Worm (Caenorhabditis elegans) whole organism, L4 larva: ENCODE data around the gene F54D8.6.

ENCODE experiments used
- daf-12 ChIP-seq: fragments of 150-350 bp; optimal IDR thresholded peaks from 2 replicates; lab custom pipeline; 2014; ENCODE audit warnings: missing biosample characterization, missing genetic modification reagents, missing genetic modification characterization
- dmd-9 ChIP-seq: fragments of 200-800 bp; sonication (Bioruptor generic); IDR thresholded peaks from 2 replicates; pipeline ENCODE4 v1.3.6; 2022; ENCODE audit warnings: missing genetic modification reagents, missing genetic modification characterization, missing compliant biosample characterization
- dpl-1 ChIP-seq: fragments of 150-350 bp; optimal IDR thresholded peaks from 2 replicates; lab custom pipeline; 2014; ENCODE audit warnings: missing biosample characterization, missing genetic modification reagents, missing genetic modification characterization
- nhr-237 ChIP-seq: sonication (generic microtip); optimal IDR thresholded peaks from 2 replicates; lab custom pipeline; 2017; ENCODE audit warnings: missing biosample characterization, missing genetic modification characterization
- nhr-41 ChIP-seq: fragments of 200-800 bp; sonication (Bioruptor generic); IDR thresholded peaks from 2 replicates; pipeline ENCODE4 v1.3.6; 2022; ENCODE audit warnings: missing genetic modification reagents, missing genetic modification characterization, missing compliant biosample characterization
- nhr-77 ChIP-seq: fragments of 150-350 bp; optimal IDR thresholded peaks from 2 replicates; lab custom pipeline; 2014; ENCODE audit warnings: missing biosample characterization, missing genetic modification characterization
- skn-1 ChIP-seq: fragments of 150-350 bp; optimal IDR thresholded peaks from 2 replicates; lab custom pipeline; 2014; ENCODE audit warnings: missing biosample characterization, missing genetic modification characterization
- snpc-4 ChIP-seq: fragments of 150-350 bp; optimal IDR thresholded peaks from 2 replicates; lab custom pipeline; 2014; ENCODE audit warnings: missing biosample characterization, missing genetic modification characterization
- unc-62 ChIP-seq, 3 experiments: fragments of 150-350 bp in 1 of 3; sonication (generic microtip); optimal IDR thresholded peaks in 2 of 3; peaks in 1 of 3; 1 replicate in 1 of 3; 2 replicates in 2 of 3; lab custom pipeline; 2014 to 2017; ENCODE audit warnings: missing biosample characterization in 3 of 3, missing genetic modification characterization in 3 of 3, missing genetic modification reagents in 3 of 3, missing genotype in 1 of 3
- zag-1 ChIP-seq: fragments of 150-350 bp; optimal IDR thresholded peaks from 2 replicates; lab custom pipeline; 2014; ENCODE audit warnings: missing biosample characterization, missing genetic modification characterization

- TF ChIP-seq nhr-41 (GFP tag; lab: Robert Waterston, UW) (no peak), unc-62 (GFP tag; optimal IDR thresholded peaks at IDR 0.05 in 1 of 2; lab: Kevin White, UChicago) (no peak), unc-62 (tag; optimal IDR thresholded peaks at IDR 0.05; lab: Kevin White, UChicago) (no peak), dpl-1 (peak; percentile 94), zag-1 (tag; lab: Kevin White, UChicago) (no peak), snpc-4 (tag; lab: Kevin White, UChicago) (no peak), nhr-77 (tag; lab: Kevin White, UChicago) (no peak), daf-12 (tag; lab: Kevin White, UChicago) (no peak), nhr-237 (tag; lab: Kevin White, UChicago) (no peak), dmd-9 (GFP tag; lab: Robert Waterston, UW) (peak; percentile 84), skn-1 (tag; lab: Kevin White, UChicago) (no peak)
Measured at ce11 chrIII:5068675-5069233, 34.0 kb upstream of the F54D8.6 start, which contains the start of the genes C45G9.11 and C45G9.2.
